Fruit fly (Drosophila melanogaster): Measurements from ENCODE around the gene CG31370.

Gene CG31370

DNA sequence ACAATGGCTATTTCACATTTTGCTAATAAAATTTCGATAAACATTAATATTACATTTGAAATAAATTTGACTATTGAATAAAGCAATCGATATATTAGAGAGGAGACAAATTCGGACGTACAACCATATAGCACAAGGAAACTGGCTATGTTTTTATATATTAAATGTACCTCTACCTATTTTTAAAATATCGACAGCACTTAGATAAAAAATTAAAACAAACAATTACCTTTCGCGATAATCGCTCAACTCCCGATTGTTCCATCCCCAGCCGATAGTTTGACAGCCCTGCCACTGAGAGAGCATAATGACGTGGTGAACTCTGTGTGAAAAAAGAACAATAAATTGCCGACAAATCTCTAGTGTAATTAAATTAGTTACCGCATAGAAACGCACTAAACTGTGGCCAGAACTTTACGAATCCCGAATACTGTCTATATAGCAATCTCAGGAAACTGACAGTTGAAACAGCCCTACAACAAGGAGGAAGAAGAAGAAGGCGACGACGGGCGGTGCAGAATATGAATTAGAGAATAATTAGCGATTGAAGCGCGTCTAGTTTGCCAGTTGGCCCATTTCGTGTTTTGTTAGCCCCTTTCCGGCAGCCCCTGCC is 43.5 kb upstream of the CG31370 start, which contains the start of gene CG11857 (continued):
- TF ChIP-seq bigmax (GFP tag; optimal IDR thresholded peaks at IDR 0.05) (peak; percentile 60), tna (GFP tag; IDR thresholded peaks at IDR 0.05; ENCODE audit: partially characterized antibody) (peak; percentile 99), Lpt (GFP tag; optimal IDR thresholded peaks at IDR 0.05) (no peak), tgo (GFP tag; IDR thresholded peaks at IDR 0.05) (peak; percentile 99), CG1603 (tag; optimal IDR thresholded peaks at IDR 0.05) (peak; percentile 97), Hmr (GFP tag; optimal IDR thresholded peaks at IDR 0.05) (peak; percentile 97), CG10274 (GFP tag; optimal IDR thresholded peaks at IDR 0.05) (peak; percentile 81), zf30C (GFP tag; optimal IDR thresholded peaks at IDR 0.05) (peak; percentile 27), CG17328 (GFP tag; IDR thresholded peaks at IDR 0.05) (peak; percentile 99), CG14014 (GFP tag; IDR thresholded peaks at IDR 0.05) (peak; percentile 99), sim (GFP tag; IDR thresholded peaks at IDR 0.05) (peak; percentile 95), CG3847 (GFP tag; IDR thresholded peaks at IDR 0.05) (peak; percentile 99), unc-4 (GFP tag; IDR thresholded peaks at IDR 0.05; ENCODE audit: partially characterized antibody) (peak; percentile 99), cg (GFP tag; optimal IDR thresholded peaks at IDR 0.05) (no peak), CG3065 (GFP tag; optimal IDR thresholded peaks at IDR 0.05) (peak; percentile 96), en (GFP tag; optimal IDR thresholded peaks at IDR 0.05) (peak; percentile 90), mld (GFP tag; IDR thresholded peaks at IDR 0.05; ENCODE audit: partially characterized antibody) (peak; percentile 98), sens-2 (GFP tag; IDR thresholded peaks at IDR 0.05) (peak; percentile 99), dmrt11E (tag; optimal IDR thresholded peaks at IDR 0.05) (peak; percentile 98), Blimp-1 (GFP tag; optimal IDR thresholded peaks at IDR 0.05) (peak; percentile 95), CG17385 (GFP tag; optimal IDR thresholded peaks at IDR 0.05) (peak; percentile 94), knrl (GFP tag; IDR thresholded peaks at IDR 0.05; ENCODE audit: partially characterized antibody) (peak; percentile 100), jigr1 (GFP tag; IDR thresholded peaks at IDR 0.05) (peak; percentile 99), CG10321 (GFP tag; IDR thresholded peaks at IDR 0.05) (peak; percentile 83), CG14710 (tag; optimal IDR thresholded peaks at IDR 0.05) (peak; percentile 98), CG2202 (tag; optimal IDR thresholded peaks at IDR 0.05) (peak; percentile 95), CG10979 (tag; optimal IDR thresholded peaks at IDR 0.05) (peak; percentile 95), kni (GFP tag; optimal IDR thresholded peaks at IDR 0.05) (peak; percentile 88), Hmx (GFP tag; optimal IDR thresholded peaks at IDR 0.05) (peak; percentile 96), CG33557 (GFP tag; optimal IDR thresholded peaks at IDR 0.05) (peak; percentile 96), CG13894 (tag; optimal IDR thresholded peaks at IDR 0.05) (peak; percentile 97), CG11093 (GFP tag; IDR thresholded peaks at IDR 0.05) (peak; percentile 99), emc (GFP tag; optimal IDR thresholded peaks at IDR 0.05) (peak; percentile 94), Hr78 (GFP tag; optimal IDR thresholded peaks at IDR 0.05) (no peak), peb (GFP tag; IDR thresholded peaks at IDR 0.05) (peak; percentile 98), CG6854 (GFP tag; optimal IDR thresholded peaks at IDR 0.05) (peak; percentile 88), HmgZ (tag; optimal IDR thresholded peaks at IDR 0.05) (peak; percentile 99), gfzf (GFP tag; optimal IDR thresholded peaks at IDR 0.05) (peak; percentile 44), Meics (GFP tag; optimal IDR thresholded peaks at IDR 0.05) (peak; percentile 96), gsb (GFP tag; IDR thresholded peaks at IDR 0.05) (peak; percentile 97), dimm (GFP tag; IDR thresholded peaks at IDR 0.05) (peak; percentile 97), CG4854 (GFP tag; optimal IDR thresholded peaks at IDR 0.05) (peak; percentile 96), CG18619 (GFP tag; optimal IDR thresholded peaks at IDR 0.05) (peak; percentile 97), CG4820 (GFP tag; optimal IDR thresholded peaks at IDR 0.05) (peak; percentile 97), D19B (GFP tag; optimal IDR thresholded peaks at IDR 0.05) (peak; percentile 90), chm (GFP tag; IDR thresholded peaks at IDR 0.05) (peak; percentile 98), zfh2 (GFP tag; optimal IDR thresholded peaks at IDR 0.05) (peak; percentile 99), nmo (GFP tag; optimal IDR thresholded peaks at IDR 0.05) (peak; percentile 99), CG34224 (GFP tag; IDR thresholded peaks at IDR 0.05; ENCODE audit: partially characterized antibody) (peak; percentile 100)

Measured in whole organism, embryonic.